Worm (Caenorhabditis elegans) whole organism, late embryonic: ENCODE results near the gene rde-12.

Experiments used
- F13H6.1 ChIP-seq: sonication (generic microtip); optimal IDR thresholded peaks from 2 replicates; lab custom pipeline; 2016; ENCODE audit warnings: missing genetic modification characterization, missing compliant biosample characterization
- ceh-19 ChIP-seq: fragments of 200-800 bp; sonication (Bioruptor generic); optimal IDR thresholded peaks from 2 replicates; lab custom pipeline; 2018; ENCODE audit warnings: mild to moderate bottlenecking, missing genetic modification characterization, missing compliant biosample characterization
- ceh-30 ChIP-seq: fragments of 150-350 bp; optimal IDR thresholded peaks from 2 replicates; lab custom pipeline; 2014; ENCODE audit warnings: missing biosample characterization, missing genetic modification characterization
- fkh-10 ChIP-seq: fragments of 150-350 bp; optimal IDR thresholded peaks from 2 replicates; lab custom pipeline; 2014; ENCODE audit warnings: missing biosample characterization, missing genetic modification reagents, missing genetic modification characterization
- fkh-6 ChIP-seq: sonication (generic microtip); optimal IDR thresholded peaks from 2 replicates; lab custom pipeline; 2016; ENCODE audit warnings: missing genetic modification characterization, missing compliant biosample characterization
- mec-3 ChIP-seq: sonication (generic microtip); optimal IDR thresholded peaks from 2 replicates; lab custom pipeline; 2016; ENCODE audit warnings: borderline replicate concordance, missing genetic modification characterization, missing compliant biosample characterization
- nfya-1 ChIP-seq: sonication (generic microtip); optimal IDR thresholded peaks from 2 replicates; lab custom pipeline; 2017; ENCODE audit warnings: missing genetic modification characterization, mild to moderate bottlenecking, missing compliant biosample characterization, antibody characterized with exemption, moderate library complexity
- odd-2 ChIP-seq: sonication (generic microtip); optimal IDR thresholded peaks from 2 replicates; lab custom pipeline; 2017; ENCODE audit warnings: antibody characterized with exemption, mild to moderate bottlenecking, missing genetic modification characterization, missing compliant biosample characterization
- pat-9 ChIP-seq: fragments of 200-800 bp; sonication (Bioruptor generic); optimal IDR thresholded peaks from 2 replicates; lab custom pipeline; 2018; ENCODE audit warnings: mild to moderate bottlenecking, missing genetic modification characterization, moderate library complexity, missing compliant biosample characterization
- pqm-1 ChIP-seq: sonication (generic microtip); optimal IDR thresholded peaks from 2 replicates; lab custom pipeline; 2016; ENCODE audit warnings: missing genetic modification characterization, missing compliant biosample characterization
- tbx-2 ChIP-seq: sonication (generic microtip); optimal IDR thresholded peaks from 2 replicates; lab custom pipeline; 2016; ENCODE audit warnings: missing genetic modification characterization, missing compliant biosample characterization
- unc-86 ChIP-seq: sonication (generic microtip); optimal IDR thresholded peaks from 2 replicates; lab custom pipeline; 2016; ENCODE audit warnings: missing genetic modification characterization, missing compliant biosample characterization

DNA sequence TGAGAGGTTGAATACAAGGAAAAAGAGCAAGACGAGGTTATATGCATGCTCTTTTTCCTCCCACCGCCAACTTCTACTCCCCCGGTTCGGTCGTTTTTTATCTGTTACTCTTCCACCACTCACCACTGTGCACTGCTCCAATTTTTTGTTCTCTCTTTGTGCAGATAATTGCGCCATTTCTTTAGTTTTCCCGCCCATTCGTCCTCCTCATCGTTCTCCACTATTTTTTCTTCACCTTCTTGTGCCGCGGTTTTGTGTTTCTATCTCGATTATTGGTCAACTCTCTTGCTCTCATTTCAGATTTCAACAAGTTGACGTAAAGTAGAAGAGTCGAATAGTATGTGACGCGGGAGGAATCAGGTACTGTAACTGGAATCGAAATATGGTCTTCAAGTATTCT is 24.4 kb downstream of the rde-12 start, which contains the start of gene T01D3.1:
- no peak for TF ChIP-seq tbx-2 (tag; lab: Kevin White, UChicago)
- no peak for TF ChIP-seq pat-9
- no peak for TF ChIP-seq pqm-1 (tag; lab: Kevin White, UChicago)
- TF ChIP-seq fkh-6 (tag; lab: Kevin White, UChicago): no peak
- no peak for TF ChIP-seq fkh-10
- TF ChIP-seq mec-3: no peak
- no peak for TF ChIP-seq unc-86 (tag; lab: Kevin White, UChicago)
- TF ChIP-seq nfya-1 (tag; lab: Kevin White, UChicago): no peak
- no peak for TF ChIP-seq odd-2 (tag; lab: Kevin White, UChicago)
- no peak for TF ChIP-seq ceh-30 (tag; lab: Kevin White, UChicago)
- TF ChIP-seq ceh-19 (GFP tag; lab: Kevin White, UChicago): no peak
- TF ChIP-seq F13H6.1 (tag; lab: Kevin White, UChicago): no peak
